Worm (Caenorhabditis elegans) whole organism, early embryonic: ENCODE data around the gene glb-19.
"Not testable (repeated sequence)": the region's sequence is repeated elsewhere in the genome, so short reads cannot be mapped to it uniquely, and the experiment has no call there.

Experiments used
- B0310.2 ChIP-seq: sonication (generic microtip); optimal IDR thresholded peaks from 2 replicates; lab custom pipeline; 2016; ENCODE audit warnings: mild to moderate bottlenecking, missing genetic modification characterization, missing compliant biosample characterization
- F13C5.2 ChIP-seq: sonication (generic microtip); optimal IDR thresholded peaks from 2 replicates; lab custom pipeline; 2017; ENCODE audit warnings: mild to moderate bottlenecking, missing genetic modification characterization, inconsistent platforms, missing compliant biosample characterization
- aly-1 ChIP-seq: sonication (generic microtip); optimal IDR thresholded peaks from 2 replicates; lab custom pipeline; 2016; ENCODE audit warnings: missing genetic modification characterization, missing compliant biosample characterization
- ama-1 ChIP-seq: fragments of 150-350 bp; optimal IDR thresholded peaks from 2 replicates; lab custom pipeline; 2014
- ceh-13 ChIP-seq: fragments of 200-800 bp; sonication (Bioruptor generic); optimal IDR thresholded peaks from 2 replicates; lab custom pipeline; 2018; ENCODE audit warnings: mild to moderate bottlenecking, missing genetic modification characterization, missing compliant biosample characterization
- ceh-36 ChIP-seq: sonication (generic microtip); optimal IDR thresholded peaks from 2 replicates; lab custom pipeline; 2016; ENCODE audit warnings: missing genetic modification characterization, inconsistent platforms, missing compliant biosample characterization
- ets-7 ChIP-seq: sonication (generic microtip); optimal IDR thresholded peaks from 2 replicates; lab custom pipeline; 2016; ENCODE audit warnings: missing genotype, missing genetic modification characterization, missing compliant biosample characterization
- flt-1 ChIP-seq: fragments of 200-800 bp; sonication (Bioruptor generic); IDR thresholded peaks from 2 replicates; pipeline ENCODE4 v1.3.6; 2022; ENCODE audit warnings: missing genetic modification characterization, missing compliant biosample characterization
- hmbx-1 ChIP-seq: sonication (generic microtip); optimal IDR thresholded peaks from 2 replicates; lab custom pipeline; 2016; ENCODE audit warnings: mild to moderate bottlenecking, missing genetic modification characterization, missing compliant biosample characterization
- hmg-4 ChIP-seq: fragments of 200-800 bp; sonication (Bioruptor generic); optimal IDR thresholded peaks from 2 replicates; lab custom pipeline; 2018; ENCODE audit warnings: mild to moderate bottlenecking, missing genetic modification characterization, missing compliant biosample characterization
- hnd-1 ChIP-seq: sonication (generic microtip); optimal IDR thresholded peaks from 2 replicates; lab custom pipeline; 2016; ENCODE audit warnings: missing genetic modification characterization, missing compliant biosample characterization
- pes-1 ChIP-seq: fragments of 200-800 bp; sonication (Bioruptor generic); IDR thresholded peaks from 2 replicates; pipeline ENCODE4 v1.3.6; 2022; ENCODE audit warnings: missing genetic modification reagents, missing genetic modification characterization, missing compliant biosample characterization
- scrt-1 ChIP-seq: fragments of 200-800 bp; sonication (Bioruptor generic); IDR thresholded peaks from 2 replicates; pipeline ENCODE4 v1.3.6; 2022; ENCODE audit warnings: missing genetic modification characterization, missing compliant biosample characterization
- sea-1 ChIP-seq: fragments of 200-800 bp; sonication (Bioruptor generic); conservative IDR thresholded peaks from 2 replicates; pipeline ENCODE4 v1.3.6; 2022; ENCODE audit warnings: missing genetic modification characterization, missing compliant biosample characterization
- tbx-11 ChIP-seq: fragments of 200-800 bp; sonication (Bioruptor generic); IDR thresholded peaks from 2 replicates; pipeline ENCODE4 v1.3.6; 2022; ENCODE audit warnings: missing genetic modification characterization, missing compliant biosample characterization
- tbx-37 ChIP-seq: fragments of 200-800 bp; sonication (Bioruptor generic); conservative IDR thresholded peaks from 2 replicates; pipeline ENCODE4 v1.3.6; 2022; ENCODE audit warnings: missing genetic modification reagents, missing genetic modification characterization, missing compliant biosample characterization
- tra-4 ChIP-seq: sonication (generic microtip); optimal IDR thresholded peaks from 2 replicates; lab custom pipeline; 2017; ENCODE audit warnings: missing genetic modification characterization, missing compliant biosample characterization

The glb-19 gene

ce11 chrIV:10654047-10654446, at the start of gene glb-19:
TSS of gene glb-19 (minus strand) at chrIV:10654147.
- not testable (repeated sequence) for TF ChIP-seq tbx-11 (GFP tag; lab: Robert Waterston, UW); hnd-1 (tag; lab: Kevin White, UChicago); ceh-36 (tag; lab: Kevin White, UChicago)

- TF ChIP-seq pes-1 (GFP tag; lab: Robert Waterston, UW) (no peak), tbx-37 (GFP tag; lab: Robert Waterston, UW) (no peak), ama-1 (lab: Kevin White, UChicago) (no peak), hmbx-1 (tag; lab: Kevin White, UChicago) (no peak), hmg-4 (GFP tag; lab: Kevin White, UChicago) (no peak), F13C5.2 (tag; lab: Kevin White, UChicago) (no peak), B0310.2 (no peak), scrt-1 (GFP tag; lab: Robert Waterston, UW) (no peak), ceh-36 (tag; lab: Kevin White, UChicago) (no peak), aly-1 (tag; lab: Kevin White, UChicago) (no peak), tra-4 (tag; lab: Kevin White, UChicago) (no peak)
Measured at ce11 chrIV:10701866-10702458, 48.0 kb upstream of the glb-19 start.

ce11 chrIV:10699660-10700059, 45.7 kb upstream of the glb-19 start, which contains the start of gene R102.11:
TSS of gene R102.11 (minus strand) at chrIV:10699760.
- TF ChIP-seq sea-1 (GFP tag; lab: Robert Waterston, UW) (no peak), ama-1 (lab: Kevin White, UChicago) (no peak), hmg-4 (GFP tag; lab: Kevin White, UChicago) (no peak), B0310.2 (no peak), tbx-37 (GFP tag; lab: Robert Waterston, UW) (no peak), ets-7 (tag; lab: Kevin White, UChicago) (no peak), flt-1 (no peak), ceh-36 (tag; lab: Kevin White, UChicago) (no peak), hmbx-1 (tag; lab: Kevin White, UChicago) (no peak), tbx-11 (GFP tag; lab: Robert Waterston, UW) (no peak), aly-1 (tag; lab: Kevin White, UChicago) (no peak), hnd-1 (tag; lab: Kevin White, UChicago) (no peak), F13C5.2 (tag; lab: Kevin White, UChicago) (no peak), ceh-13 (no peak)

- no peak for TF ChIP-seq scrt-1 (GFP tag; lab: Robert Waterston, UW)
- TF ChIP-seq sea-1 (GFP tag; lab: Robert Waterston, UW), result no peak
- no peak for TF ChIP-seq ceh-36 (tag; lab: Kevin White, UChicago)
- no peak for TF ChIP-seq tra-4 (tag; lab: Kevin White, UChicago)
- no peak for TF ChIP-seq ceh-13
- no peak for TF ChIP-seq hnd-1 (tag; lab: Kevin White, UChicago)
- TF ChIP-seq ets-7 (tag; lab: Kevin White, UChicago), result no peak
- TF ChIP-seq ama-1 (lab: Kevin White, UChicago), result no peak
- no peak for TF ChIP-seq hmg-4 (GFP tag; lab: Kevin White, UChicago)
- TF ChIP-seq aly-1 (tag; lab: Kevin White, UChicago), result no peak
- no peak for TF ChIP-seq tbx-37 (GFP tag; lab: Robert Waterston, UW)
- TF ChIP-seq flt-1, result no peak
- TF ChIP-seq tbx-11 (GFP tag; lab: Robert Waterston, UW), result no peak
- TF ChIP-seq F13C5.2 (tag; lab: Kevin White, UChicago), result no peak
Measured at ce11 chrIV:10699000-10699399, 45.1 kb upstream of the glb-19 start.

ce11 chrIV:10698486-10698885, 44.5 kb upstream of the glb-19 start:
- TF ChIP-seq scrt-1 (GFP tag; lab: Robert Waterston, UW) (no peak), ceh-36 (tag; lab: Kevin White, UChicago) (no peak), aly-1 (tag; lab: Kevin White, UChicago) (no peak), ama-1 (lab: Kevin White, UChicago) (no peak), hnd-1 (tag; lab: Kevin White, UChicago) (no peak), sea-1 (GFP tag; lab: Robert Waterston, UW) (no peak), ets-7 (tag; lab: Kevin White, UChicago) (no peak), pes-1 (GFP tag; lab: Robert Waterston, UW) (no peak), tra-4 (tag; lab: Kevin White, UChicago) (no peak), hmg-4 (GFP tag; lab: Kevin White, UChicago) (no peak), tbx-37 (GFP tag; lab: Robert Waterston, UW) (no peak)

ce11 chrIV:10697022-10697979, 43.4 kb upstream of the glb-19 start, which contains the start of gene allo-1:
TSS of gene allo-1 (minus strand) at chrIV:10697072.
- no peak for TF ChIP-seq ama-1 (lab: Kevin White, UChicago)
- no peak for TF ChIP-seq aly-1 (tag; lab: Kevin White, UChicago)
- TF ChIP-seq flt-1, result no peak
- no peak for TF ChIP-seq sea-1 (GFP tag; lab: Robert Waterston, UW)

- TF ChIP-seq scrt-1 (GFP tag; lab: Robert Waterston, UW) (no peak), pes-1 (GFP tag; lab: Robert Waterston, UW) (no peak), tra-4 (tag; lab: Kevin White, UChicago) (no peak), aly-1 (tag; lab: Kevin White, UChicago) (no peak), hmbx-1 (tag; lab: Kevin White, UChicago) (no peak), ets-7 (tag; lab: Kevin White, UChicago) (no peak), tbx-37 (GFP tag; lab: Robert Waterston, UW) (no peak)
Measured at ce11 chrIV:10695203-10695602, 41.3 kb upstream of the glb-19 start, which contains the start of gene R102.4. TSS of gene R102.4 (minus strand) at chrIV:10695303.
